Fruit fly (Drosophila melanogaster) whole organism, embryonic: Measurements from ENCODE around the gene se.

Experiments
- Atf-2 ChIP-seq: fragments of 200-800 bp; sonication (Bioruptor generic); optimal IDR thresholded peaks from 2 replicates; lab custom pipeline; 2016; ENCODE audit warnings: missing biosample characterization, missing genetic modification characterization
- Bteb2 ChIP-seq: fragments of 200-800 bp; sonication (Bioruptor generic); optimal IDR thresholded peaks from 2 replicates; lab custom pipeline; 2016; ENCODE audit warnings: missing biosample characterization, missing genetic modification characterization
- CG11085 ChIP-seq: fragments of 200-800 bp; sonication (Bioruptor generic); IDR thresholded peaks from 2 replicates; pipeline ENCODE4 v1.3.6; 2022; ENCODE audit warnings: missing biosample characterization, missing genetic modification characterization
- CG11560 ChIP-seq: fragments of 200-800 bp; sonication (Bioruptor generic); IDR thresholded peaks from 3 replicates; pipeline ENCODE4 v1.3.6; 2022; ENCODE audit warnings: missing biosample characterization, missing genetic modification characterization
- CG12391 ChIP-seq: fragments of 200-800 bp; sonication (Bioruptor generic); optimal IDR thresholded peaks from 3 replicates; lab custom pipeline; 2018; ENCODE audit warnings: missing biosample characterization, mild to moderate bottlenecking, missing genetic modification characterization, moderate library complexity
- CG12942 ChIP-seq: fragments of 200-800 bp; sonication (Bioruptor generic); optimal IDR thresholded peaks from 3 replicates; lab custom pipeline; 2016; ENCODE audit warnings: missing biosample characterization, missing genetic modification characterization
- CG17361 ChIP-seq: fragments of 200-800 bp; sonication (Bioruptor generic); IDR thresholded peaks from 3 replicates; pipeline ENCODE4 v1.3.6; 2022; ENCODE audit warnings: missing biosample characterization, missing genetic modification characterization
- CG17802 ChIP-seq: fragments of 200-800 bp; sonication (Bioruptor generic); optimal IDR thresholded peaks from 2 replicates; lab custom pipeline; 2018; ENCODE audit warnings: missing biosample characterization, mild to moderate bottlenecking, missing genetic modification characterization, moderate library complexity
- CG18476 ChIP-seq: fragments of 200-800 bp; sonication (Bioruptor generic); optimal IDR thresholded peaks from 2 replicates; lab custom pipeline; 2016; ENCODE audit warnings: missing biosample characterization, mild to moderate bottlenecking, missing genetic modification characterization
- CG30403 ChIP-seq: fragments of 200-800 bp; sonication (Bioruptor generic); optimal IDR thresholded peaks from 3 replicates; lab custom pipeline; 2016; ENCODE audit warnings: missing biosample characterization, missing genetic modification characterization
- CG3281 ChIP-seq: fragments of 200-800 bp; sonication (Bioruptor generic); optimal IDR thresholded peaks from 3 replicates; lab custom pipeline; 2017; ENCODE audit warnings: missing biosample characterization, mild to moderate bottlenecking, missing genetic modification characterization
- CG4328 ChIP-seq: fragments of 200-800 bp; sonication (Bioruptor generic); optimal IDR thresholded peaks from 3 replicates; lab custom pipeline; 2017; ENCODE audit warnings: missing biosample characterization, missing genetic modification reagents, missing genetic modification characterization
- CG7372 ChIP-seq: fragments of 200-800 bp; sonication (Bioruptor generic); IDR thresholded peaks from 2 replicates; pipeline ENCODE4 v1.3.6; 2022; ENCODE audit warnings: missing biosample characterization, missing genetic modification characterization
- Dek ChIP-seq: fragments of 200-800 bp; sonication (Bioruptor generic); optimal IDR thresholded peaks from 3 replicates; lab custom pipeline; 2019; ENCODE audit warnings: missing biosample characterization, mild to moderate bottlenecking, missing genetic modification characterization, moderate library complexity
- H15 ChIP-seq: fragments of 200-800 bp; sonication (Bioruptor generic); IDR thresholded peaks from 3 replicates; pipeline ENCODE4 v1.3.6; 2022; ENCODE audit warnings: missing biosample characterization, missing genetic modification characterization
- HmgZ ChIP-seq: fragments of 200-800 bp; sonication (Bioruptor generic); optimal IDR thresholded peaks from 2 replicates; lab custom pipeline; 2018; ENCODE audit warnings: missing biosample characterization, mild to moderate bottlenecking, missing genetic modification characterization
- Mrtf ChIP-seq: fragments of 200-800 bp; sonication (Bioruptor generic); IDR thresholded peaks from 3 replicates; pipeline ENCODE4 v1.3.6; 2022; ENCODE audit warnings: missing biosample characterization, missing genetic modification characterization
- Ptx1 ChIP-seq: fragments of 200-800 bp; sonication (Bioruptor generic); IDR thresholded peaks from 2 replicates; pipeline ENCODE4 v1.3.6; 2022; ENCODE audit warnings: missing biosample characterization, missing genetic modification characterization
- YL-1 ChIP-seq: fragments of 200-800 bp; sonication (Bioruptor generic); optimal IDR thresholded peaks from 3 replicates; lab custom pipeline; 2017; ENCODE audit warnings: missing biosample characterization, mild to moderate bottlenecking, missing genetic modification characterization
- ac ChIP-seq: fragments of 200-800 bp; sonication (Bioruptor generic); optimal IDR thresholded peaks from 3 replicates; lab custom pipeline; 2017; ENCODE audit warnings: missing biosample characterization, mild to moderate bottlenecking, missing genetic modification characterization
- cas ChIP-seq: fragments of 200-800 bp; sonication (Bioruptor generic); IDR thresholded peaks from 2 replicates; pipeline ENCODE4 v1.3.6; 2022; ENCODE audit warnings: missing biosample characterization, missing genetic modification characterization
- chm ChIP-seq: fragments of 200-800 bp; sonication (Bioruptor generic); IDR thresholded peaks from 2 replicates; pipeline ENCODE4 v1.3.6; 2022; ENCODE audit warnings: missing biosample characterization, missing genetic modification characterization
- corto ChIP-seq: fragments of 200-800 bp; sonication (Bioruptor generic); optimal IDR thresholded peaks from 2 replicates; lab custom pipeline; 2016; ENCODE audit warnings: missing biosample characterization, mild to moderate bottlenecking, missing genetic modification characterization, moderate library complexity
- croc ChIP-seq: fragments of 200-800 bp; sonication (Bioruptor generic); conservative IDR thresholded peaks from 3 replicates; pipeline ENCODE4 v1.3.6; 2022; ENCODE audit warnings: missing biosample characterization, missing genetic modification characterization
- dmrt99B ChIP-seq: fragments of 200-800 bp; sonication (Bioruptor generic); optimal IDR thresholded peaks from 2 replicates; lab custom pipeline; 2018; ENCODE audit warnings: missing biosample characterization, mild to moderate bottlenecking, missing genetic modification characterization, moderate library complexity
- emc ChIP-seq: fragments of 200-800 bp; sonication (Bioruptor generic); optimal IDR thresholded peaks from 2 replicates; lab custom pipeline; 2016; ENCODE audit warnings: missing biosample characterization, missing genetic modification characterization
- en ChIP-seq: fragments of 200-800 bp; sonication (Bioruptor generic); optimal IDR thresholded peaks from 2 replicates; lab custom pipeline; 2016; ENCODE audit warnings: missing biosample characterization, missing genetic modification characterization
- fd102C ChIP-seq: fragments of 200-800 bp; sonication (Bioruptor generic); optimal IDR thresholded peaks from 2 replicates; lab custom pipeline; 2018; ENCODE audit warnings: missing biosample characterization, mild to moderate bottlenecking, missing genetic modification characterization, moderate library complexity
- gce ChIP-seq: fragments of 200-800 bp; sonication (Bioruptor generic); IDR thresholded peaks from 3 replicates; pipeline ENCODE4 v1.3.6; 2022; ENCODE audit warnings: missing biosample characterization, missing genetic modification characterization
- jing ChIP-seq: fragments of 200-800 bp; sonication (Bioruptor generic); optimal IDR thresholded peaks from 2 replicates; lab custom pipeline; 2018; ENCODE audit warnings: missing biosample characterization, mild to moderate bottlenecking, missing genetic modification characterization
- kni ChIP-seq: fragments of 200-800 bp; sonication (Bioruptor generic); optimal IDR thresholded peaks from 3 replicates; lab custom pipeline; 2017; ENCODE audit warnings: mild to moderate bottlenecking, missing biosample characterization, missing genetic modification reagents, missing genetic modification characterization
- mirr ChIP-seq: fragments of 200-800 bp; sonication (Bioruptor generic); optimal IDR thresholded peaks from 3 replicates; lab custom pipeline; 2018; ENCODE audit warnings: missing biosample characterization, mild to moderate bottlenecking, missing genetic modification characterization
- oc ChIP-seq: fragments of 200-800 bp; sonication (Bioruptor generic); optimal IDR thresholded peaks from 2 replicates; lab custom pipeline; 2018; ENCODE audit warnings: missing biosample characterization, mild to moderate bottlenecking, missing genetic modification characterization, moderate library complexity
- pzg ChIP-seq: fragments of 200-800 bp; sonication (Bioruptor generic); optimal IDR thresholded peaks from 3 replicates; lab custom pipeline; 2018; ENCODE audit warnings: missing biosample characterization, mild to moderate bottlenecking, missing genetic modification characterization, moderate library complexity
- repo ChIP-seq: fragments of 200-800 bp; sonication (Bioruptor generic); optimal IDR thresholded peaks from 2 replicates; lab custom pipeline; 2016; ENCODE audit warnings: missing biosample characterization, missing genetic modification characterization
- ro ChIP-seq: fragments of 200-800 bp; sonication (Bioruptor generic); IDR thresholded peaks from 2 replicates; pipeline ENCODE4 v1.3.6; 2022; ENCODE audit warnings: missing biosample characterization, missing genetic modification characterization
- salm ChIP-seq: fragments of 200-800 bp; sonication (Bioruptor generic); optimal IDR thresholded peaks from 2 replicates; lab custom pipeline; 2018; ENCODE audit warnings: missing biosample characterization, mild to moderate bottlenecking, missing genetic modification characterization
- sens ChIP-seq: fragments of 200-800 bp; sonication (Bioruptor generic); peaks from one replicate; lab custom pipeline; 2016; ENCODE audit warnings: missing biosample characterization, missing genetic modification characterization
- sna ChIP-seq: fragments of 200-800 bp; sonication (Bioruptor generic); IDR thresholded peaks from 2 replicates; pipeline ENCODE4 v1.3.6; 2022; ENCODE audit warnings: missing biosample characterization, missing genetic modification characterization; ENCODE audit not compliant: partially characterized antibody
- tll ChIP-seq, 2 experiments: fragments of 200-800 bp in 1 of 2; fragments of >200 bp in 1 of 2; sonication (Bioruptor generic) in 1 of 2; optimal IDR thresholded peaks; 2 replicates each; lab custom pipeline; 2017 to 2019; ENCODE audit warnings: missing biosample characterization in 2 of 2, missing genetic modification characterization in 2 of 2, mild to moderate bottlenecking in 1 of 2, moderate library complexity in 1 of 2
- wor ChIP-seq: fragments of 200-800 bp; sonication (Bioruptor generic); IDR thresholded peaks from 2 replicates; pipeline ENCODE4 v1.3.6; 2022; ENCODE audit warnings: missing biosample characterization, missing genetic modification characterization

Gene se

dm6 chr3L:8525691-8526421, 5.5 kb downstream of the se start (continued):
- no peak for TF ChIP-seq kni (GFP tag; lab: Kevin White, UChicago)
- TF ChIP-seq CG17802 = no peak
- TF ChIP-seq salm (tag; lab: Kevin White, UChicago) = no peak
- TF ChIP-seq Ptx1 = no peak
- no peak for TF ChIP-seq pzg
- peak; percentile 45 for TF ChIP-seq CG30403 (GFP tag; lab: Kevin White, UChicago)
- no peak for TF ChIP-seq CG12942 (GFP tag; lab: Kevin White, UChicago)
- no peak for TF ChIP-seq chm (GFP tag; lab: Robert Waterston, UW)
- no peak for TF ChIP-seq H15
- TF ChIP-seq Atf-2 (GFP tag; lab: Kevin White, UChicago) = peak; percentile 5
- TF ChIP-seq CG4328 (GFP tag; lab: Kevin White, UChicago) = peak; percentile 28
- TF ChIP-seq repo = peak; percentile 19
- TF ChIP-seq ro (GFP tag; lab: Robert Waterston, UW) = no peak
- peak; percentile 53; the same call in 2 of the 3 replicates for TF ChIP-seq CG17361 (GFP tag; lab: Robert Waterston, UW)
- no peak for TF ChIP-seq emc (GFP tag; lab: Kevin White, UChicago)
- TF ChIP-seq Mrtf (GFP tag; lab: Robert Waterston, UW) = no peak
- TF ChIP-seq croc = no peak
- no peak for TF ChIP-seq oc
- no peak for TF ChIP-seq cas (GFP tag; lab: Robert Waterston, UW)
- TF ChIP-seq en (GFP tag; lab: Kevin White, UChicago) = no peak
- TF ChIP-seq Dek = peak; percentile 43
- TF ChIP-seq mirr (GFP tag; lab: Kevin White, UChicago) = peak; percentile 87
- no peak for TF ChIP-seq jing (GFP tag; lab: Kevin White, UChicago)
- TF ChIP-seq dmrt99B (tag; lab: Kevin White, UChicago) = peak; percentile 28
- no peak for TF ChIP-seq sna (GFP tag; lab: Robert Waterston, UW)
- TF ChIP-seq CG11560 = no peak
- TF ChIP-seq gce (GFP tag; lab: Robert Waterston, UW) = no peak
- peak; percentile 85 for TF ChIP-seq sens (GFP tag; lab: Kevin White, UChicago)
- TF ChIP-seq ac (GFP tag; lab: Kevin White, UChicago) = no peak
- TF ChIP-seq CG7372 (GFP tag; lab: Robert Waterston, UW) = no peak
- peak; percentile 72 for TF ChIP-seq CG3281 (GFP tag; lab: Kevin White, UChicago)
- TF ChIP-seq HmgZ (tag; lab: Kevin White, UChicago) = peak; percentile 56
- no peak for TF ChIP-seq wor
- peak; percentile 33 for TF ChIP-seq CG12391 (tag; lab: Kevin White, UChicago)
- no peak for TF ChIP-seq tll (GFP tag; optimal IDR thresholded peaks at IDR 0.05; lab: Kevin White, UChicago)
- TF ChIP-seq CG11085 (GFP tag; lab: Robert Waterston, UW) = no peak
- TF ChIP-seq fd102C (GFP tag; lab: Kevin White, UChicago) = no peak
- no peak for TF ChIP-seq CG18476 (GFP tag; lab: Kevin White, UChicago)
- TF ChIP-seq Bteb2 (GFP tag; lab: Kevin White, UChicago) = no peak
- TF ChIP-seq corto (GFP tag; lab: Kevin White, UChicago) = no peak
- TF ChIP-seq YL-1 (GFP tag; lab: Kevin White, UChicago) = no peak
- TF ChIP-seq, all 482 proteins: peak for 169
